Worm (Caenorhabditis elegans) whole organism, young adult: ENCODE results near the gene tomm-22.

Experiments
- B0261.1 ChIP-seq: sonication (generic microtip); optimal IDR thresholded peaks from 2 replicates; lab custom pipeline; 2016; ENCODE audit warnings: mild to moderate bottlenecking, missing genetic modification characterization, moderate library complexity, missing compliant biosample characterization
- B0336.3 ChIP-seq: fragments of 200-800 bp; sonication (Bioruptor generic); IDR thresholded peaks from 2 replicates; pipeline ENCODE4 v1.3.6; 2022; ENCODE audit warnings: missing genetic modification characterization, missing compliant biosample characterization
- F33H1.4 ChIP-seq: fragments of 200-800 bp; sonication (Bioruptor generic); IDR thresholded peaks from 2 replicates; pipeline ENCODE4 v1.3.6; 2022; ENCODE audit warnings: missing genetic modification reagents, missing genetic modification characterization, missing compliant biosample characterization
- F37B4.10 ChIP-seq: fragments of 200-800 bp; sonication (Bioruptor generic); IDR thresholded peaks from 2 replicates; pipeline ENCODE4 v1.3.6; 2022; ENCODE audit warnings: missing genetic modification characterization, missing compliant biosample characterization
- F49E8.2 ChIP-seq: sonication (generic microtip); optimal IDR thresholded peaks from 3 replicates; lab custom pipeline; 2017; ENCODE audit warnings: missing genetic modification characterization, mild to moderate bottlenecking, missing compliant biosample characterization, antibody characterized with exemption, moderate library complexity; ENCODE audit not compliant: insufficient read depth
- F55B11.4 ChIP-seq: sonication (generic microtip); optimal IDR thresholded peaks from 2 replicates; lab custom pipeline; 2016; ENCODE audit warnings: missing compliant biosample characterization, missing genetic modification characterization, borderline replicate concordance; ENCODE audit not compliant: insufficient read depth
- K12H6.12 ChIP-seq: fragments of 200-800 bp; sonication (Bioruptor generic); optimal IDR thresholded peaks from 2 replicates; lab custom pipeline; 2018; ENCODE audit warnings: mild to moderate bottlenecking, missing genetic modification characterization, missing compliant biosample characterization
- T26A5.8 ChIP-seq: sonication (generic microtip); optimal IDR thresholded peaks from 2 replicates; lab custom pipeline; 2016; ENCODE audit warnings: missing genetic modification characterization, missing compliant biosample characterization
- Y53F4B.3 ChIP-seq: fragments of 200-800 bp; sonication (Bioruptor generic); IDR thresholded peaks from 2 replicates; pipeline ENCODE4 v1.3.6; 2022; ENCODE audit warnings: missing genetic modification reagents, missing genetic modification characterization, missing compliant biosample characterization
- Y67H2A.10 ChIP-seq: fragments of 200-800 bp; sonication (Bioruptor generic); conservative IDR thresholded peaks from 2 replicates; pipeline ENCODE4 v1.3.6; 2022; ENCODE audit warnings: missing genetic modification reagents, missing genetic modification characterization, missing compliant biosample characterization
- Y95B8A.8 ChIP-seq: fragments of 200-800 bp; sonication (Bioruptor generic); IDR thresholded peaks from 2 replicates; pipeline ENCODE4 v1.3.6; 2022; ENCODE audit warnings: missing genetic modification reagents, missing genetic modification characterization, missing compliant biosample characterization
- attf-6 ChIP-seq: fragments of 200-800 bp; sonication (Bioruptor generic); IDR thresholded peaks from 2 replicates; pipeline ENCODE4 v1.3.6; 2022; ENCODE audit warnings: missing genetic modification reagents, missing genetic modification characterization, missing compliant biosample characterization
- ceh-40 ChIP-seq: fragments of 200-800 bp; sonication (Bioruptor generic); IDR thresholded peaks from 2 replicates; pipeline ENCODE4 v1.3.6; 2022; ENCODE audit warnings: missing genetic modification characterization, missing compliant biosample characterization
- ceh-79 ChIP-seq: sonication (generic microtip); optimal IDR thresholded peaks from 2 replicates; lab custom pipeline; 2017; ENCODE audit warnings: mild to moderate bottlenecking, missing genetic modification characterization, missing compliant biosample characterization
- chd-7 ChIP-seq: sonication (generic microtip); optimal IDR thresholded peaks from 2 replicates; lab custom pipeline; 2016; ENCODE audit warnings: mild to moderate bottlenecking, missing genetic modification characterization, moderate library complexity, missing compliant biosample characterization
- dpff-1 ChIP-seq: sonication (generic microtip); optimal IDR thresholded peaks from 2 replicates; lab custom pipeline; 2017; ENCODE audit warnings: mild to moderate bottlenecking, missing genetic modification characterization, missing compliant biosample characterization
- ets-4 ChIP-seq: fragments of 200-800 bp; sonication (Bioruptor generic); optimal IDR thresholded peaks from 2 replicates; lab custom pipeline; 2018; ENCODE audit warnings: mild to moderate bottlenecking, missing genetic modification characterization, missing compliant biosample characterization
- fkh-3 ChIP-seq: sonication (generic microtip); optimal IDR thresholded peaks from 2 replicates; lab custom pipeline; 2016; ENCODE audit warnings: mild to moderate bottlenecking, missing genetic modification characterization, missing compliant biosample characterization
- hlh-26 ChIP-seq: fragments of 200-800 bp; sonication (Bioruptor generic); conservative IDR thresholded peaks from 2 replicates; pipeline ENCODE4 v1.3.6; 2022; ENCODE audit warnings: missing genetic modification reagents, missing genetic modification characterization, missing compliant biosample characterization
- hrde-1 ChIP-seq: sonication (generic microtip); optimal IDR thresholded peaks from 2 replicates; lab custom pipeline; 2016; ENCODE audit warnings: missing genetic modification characterization, mild to moderate bottlenecking, missing compliant biosample characterization, moderate library complexity, missing genotype, missing genetic modification reagents, borderline replicate concordance
- lin-26 ChIP-seq: fragments of 200-800 bp; sonication (Bioruptor generic); IDR thresholded peaks from 2 replicates; pipeline ENCODE4 v1.3.6; 2022; ENCODE audit warnings: missing genetic modification reagents, missing genetic modification characterization, missing compliant biosample characterization
- lin-40 ChIP-seq: sonication (generic microtip); optimal IDR thresholded peaks from 2 replicates; lab custom pipeline; 2016; ENCODE audit warnings: missing genetic modification characterization, mild to moderate bottlenecking, missing compliant biosample characterization, missing genotype, missing genetic modification reagents
- lin-54 ChIP-seq: fragments of 200-800 bp; sonication (Bioruptor generic); optimal IDR thresholded peaks from 2 replicates; lab custom pipeline; 2018; ENCODE audit warnings: mild to moderate bottlenecking, missing genetic modification characterization, missing compliant biosample characterization
- madf-3 ChIP-seq: fragments of 200-800 bp; sonication (Bioruptor generic); IDR thresholded peaks from 2 replicates; pipeline ENCODE4 v1.3.6; 2022; ENCODE audit warnings: missing genetic modification reagents, missing genetic modification characterization, missing compliant biosample characterization
- madf-8 ChIP-seq: fragments of 200-800 bp; sonication (Bioruptor generic); conservative IDR thresholded peaks from 2 replicates; pipeline ENCODE4 v1.3.6; 2022; ENCODE audit warnings: missing genetic modification reagents, missing genetic modification characterization, missing compliant biosample characterization
- mcd-1 ChIP-seq: fragments of 200-800 bp; sonication (Bioruptor generic); IDR thresholded peaks from 2 replicates; pipeline ENCODE4 v1.3.6; 2022; ENCODE audit warnings: missing genetic modification reagents, missing genetic modification characterization, missing compliant biosample characterization
- mes-4 ChIP-seq: sonication (generic microtip); optimal IDR thresholded peaks from 2 replicates; lab custom pipeline; 2016; ENCODE audit warnings: missing genotype, missing genetic modification characterization, missing compliant biosample characterization
- mxl-1 ChIP-seq: sonication (generic microtip); optimal IDR thresholded peaks from 2 replicates; lab custom pipeline; 2016; ENCODE audit warnings: missing genetic modification characterization, missing compliant biosample characterization
- nfyb-1 ChIP-seq: fragments of 200-800 bp; sonication (Bioruptor generic); IDR thresholded peaks from 2 replicates; pipeline ENCODE4 v1.3.6; 2022; ENCODE audit warnings: missing genetic modification reagents, missing genetic modification characterization, missing compliant biosample characterization
- nhr-80 ChIP-seq: sonication (generic microtip); optimal IDR thresholded peaks from 2 replicates; lab custom pipeline; 2016; ENCODE audit warnings: missing genetic modification characterization, missing compliant biosample characterization
- rec-8 ChIP-seq, 2 experiments: sonication (generic microtip); optimal IDR thresholded peaks; 2 replicates each; lab custom pipeline; 2016; ENCODE audit warnings: mild to moderate bottlenecking in 2 of 2, missing genetic modification characterization in 2 of 2, missing genetic modification reagents in 2 of 2, missing genotype in 2 of 2, missing biosample characterization in 1 of 2, missing compliant biosample characterization in 1 of 2, moderate library complexity in 1 of 2
- snpc-1.3 ChIP-seq: sonication (generic microtip); optimal IDR thresholded peaks from 2 replicates; lab custom pipeline; 2017; ENCODE audit warnings: missing genetic modification characterization, mild to moderate bottlenecking, missing compliant biosample characterization, antibody characterized with exemption, moderate library complexity, missing genotype, missing genetic modification reagents; ENCODE audit not compliant: insufficient read depth
- unc-130 ChIP-seq: sonication (generic microtip); optimal IDR thresholded peaks from 2 replicates; lab custom pipeline; 2016; ENCODE audit warnings: missing genetic modification reagents, missing genetic modification characterization, missing compliant biosample characterization
- xnd-1 ChIP-seq: sonication (generic microtip); optimal IDR thresholded peaks from 2 replicates; lab custom pipeline; 2016; ENCODE audit warnings: missing genotype, missing genetic modification reagents, missing genetic modification characterization, missing compliant biosample characterization
- zfh-2 ChIP-seq: fragments of 200-800 bp; sonication (Bioruptor generic); conservative IDR thresholded peaks from 2 replicates; pipeline ENCODE4 v1.3.6; 2022; ENCODE audit warnings: missing genetic modification reagents, missing genetic modification characterization, missing compliant biosample characterization
- ztf-25 ChIP-seq: fragments of 200-800 bp; sonication (Bioruptor generic); IDR thresholded peaks from 2 replicates; pipeline ENCODE4 v1.3.6; 2022; ENCODE audit warnings: missing genetic modification reagents, missing genetic modification characterization, missing compliant biosample characterization
- ztf-26 ChIP-seq: sonication (generic microtip); optimal IDR thresholded peaks from 2 replicates; lab custom pipeline; 2017; ENCODE audit warnings: missing genetic modification characterization, missing compliant biosample characterization
- ztf-3 ChIP-seq: fragments of 200-800 bp; sonication (Bioruptor generic); optimal IDR thresholded peaks from 2 replicates; lab custom pipeline; 2018; ENCODE audit warnings: mild to moderate bottlenecking, missing genetic modification characterization, missing compliant biosample characterization
- ztf-6 ChIP-seq: fragments of 200-800 bp; sonication (Bioruptor generic); IDR thresholded peaks from 2 replicates; pipeline ENCODE4 v1.3.6; 2022; ENCODE audit warnings: missing genetic modification reagents, missing genetic modification characterization, missing compliant biosample characterization

tomm-22 gene

DNA sequence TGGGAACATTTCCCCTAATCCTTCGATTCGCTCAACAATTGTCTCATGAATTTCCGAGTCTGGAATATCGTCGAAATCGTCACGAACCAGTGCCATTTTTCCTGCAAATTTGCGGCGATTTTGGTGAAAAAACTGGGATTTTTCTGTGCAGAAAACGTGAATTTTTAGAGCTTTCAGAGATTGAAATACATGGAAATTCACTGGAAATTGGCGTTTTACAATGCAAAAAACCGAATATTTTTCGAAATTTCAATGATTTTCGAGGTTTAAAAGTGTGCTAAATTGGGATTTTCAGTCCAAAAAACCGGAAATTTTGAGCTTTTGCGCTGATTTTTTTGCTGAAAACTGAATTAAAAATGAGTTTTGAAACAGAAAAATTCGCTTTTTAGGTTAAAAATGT, at the start of gene tomm-22:
Gene tomm-22 (minus strand): TSS at position 101 of the 400 bp plus-strand sequence.
- TF ChIP-seq nhr-80 (no peak), rec-8 (tag; optimal IDR thresholded peaks at IDR 0.05; lab: Kevin White, UChicago) (no peak), madf-8 (GFP tag; lab: Robert Waterston, UW) (no peak), F33H1.4 (GFP tag; lab: Robert Waterston, UW) (no peak), fkh-3 (tag; lab: Kevin White, UChicago) (no peak), unc-130 (GFP tag; lab: Kevin White, UChicago) (no peak), zfh-2 (GFP tag; lab: Robert Waterston, UW) (no peak), F37B4.10 (GFP tag; lab: Robert Waterston, UW) (no peak), B0261.1 (no peak), ceh-79 (tag; lab: Kevin White, UChicago) (no peak), xnd-1 (tag; lab: Kevin White, UChicago) (no peak), nfyb-1 (GFP tag; lab: Robert Waterston, UW) (no peak), hlh-26 (GFP tag; lab: Robert Waterston, UW) (no peak), ets-4 (GFP tag; lab: Kevin White, UChicago) (no peak), mxl-1 (no peak), ztf-3 (GFP tag; lab: Kevin White, UChicago) (no peak)

DNA sequence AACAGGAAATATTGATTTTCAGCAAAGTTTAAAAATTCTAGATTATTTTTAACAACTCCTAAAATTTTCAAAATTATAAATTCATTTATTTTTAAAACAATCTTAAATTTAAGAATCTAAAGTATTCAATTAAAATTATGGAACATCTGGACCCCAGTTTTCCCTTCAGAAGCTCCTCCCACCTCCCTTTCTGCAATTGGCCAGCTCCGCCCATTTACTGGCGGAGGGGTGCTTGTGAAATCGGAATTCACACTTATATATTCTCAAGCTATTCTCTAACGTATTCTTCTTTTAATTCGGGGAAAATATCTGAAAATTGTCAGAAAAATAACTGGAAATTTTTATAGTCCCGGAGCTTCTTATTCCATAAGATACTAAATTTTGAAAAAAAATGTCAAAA, 45.5 kb upstream of the tomm-22 start, which contains the start of gene mab-9:
Gene mab-9 (plus strand): TSS at position 260 of the 400 bp plus-strand sequence.
- no peak for TF ChIP-seq madf-8 (GFP tag; lab: Robert Waterston, UW)
- no peak for TF ChIP-seq hrde-1
- TF ChIP-seq Y95B8A.8 (GFP tag; lab: Robert Waterston, UW), result no peak
- TF ChIP-seq lin-54 (GFP tag; lab: Kevin White, UChicago), result no peak
- no peak for TF ChIP-seq F49E8.2 (tag; lab: Kevin White, UChicago)
- TF ChIP-seq lin-26 (GFP tag; lab: Robert Waterston, UW), result no peak
- no peak for TF ChIP-seq Y53F4B.3 (GFP tag; lab: Robert Waterston, UW)
- TF ChIP-seq fkh-3 (tag; lab: Kevin White, UChicago), result no peak
- no peak for TF ChIP-seq chd-7
- TF ChIP-seq ztf-26 (tag; lab: Kevin White, UChicago), result no peak
- no peak for TF ChIP-seq mes-4
- no peak for TF ChIP-seq ztf-25 (GFP tag; lab: Robert Waterston, UW)
- no peak for TF ChIP-seq lin-40
- TF ChIP-seq Y67H2A.10 (GFP tag; lab: Robert Waterston, UW), result no peak
- TF ChIP-seq F55B11.4 (tag; lab: Kevin White, UChicago), result no peak

DNA sequence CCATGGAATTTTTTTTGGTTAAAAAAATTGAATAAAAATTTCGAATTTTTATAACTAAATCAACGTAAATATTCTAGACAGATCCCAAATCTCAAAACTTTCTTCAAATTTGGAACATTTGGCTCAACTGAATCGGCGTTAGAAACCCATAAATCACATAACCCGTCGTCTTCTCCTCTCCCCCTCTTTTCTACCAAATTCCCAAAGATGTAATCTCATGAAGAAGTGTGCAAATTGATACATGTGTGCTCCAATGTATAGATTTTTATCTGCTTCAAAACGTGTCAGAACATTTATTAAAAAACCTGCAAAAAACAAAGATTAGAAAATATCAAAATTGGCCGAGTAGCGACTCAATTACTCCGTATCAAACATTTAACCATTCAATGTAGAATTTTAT, 42.4 kb upstream of the tomm-22 start:
- TF ChIP-seq ceh-40 (GFP tag; lab: Robert Waterston, UW) (no peak), K12H6.12 (tag; lab: Kevin White, UChicago) (no peak), B0336.3 (no peak), dpff-1 (tag; lab: Kevin White, UChicago) (no peak), madf-3 (GFP tag; lab: Robert Waterston, UW) (no peak), T26A5.8 (tag; lab: Kevin White, UChicago) (no peak), attf-6 (GFP tag; lab: Robert Waterston, UW) (no peak), F37B4.10 (GFP tag; lab: Robert Waterston, UW) (no peak), Y95B8A.8 (GFP tag; lab: Robert Waterston, UW) (no peak), ztf-6 (GFP tag; lab: Robert Waterston, UW) (no peak), snpc-1.3 (tag; lab: Kevin White, UChicago) (no peak), mcd-1 (no peak)
